Fruit fly (Drosophila melanogaster): ENCODE measurements around the gene Sec61gamma.
A peak's percentile ranks its signal among the peaks of the same experiment; 100 is the strongest.

Gene Sec61gamma

DNA sequence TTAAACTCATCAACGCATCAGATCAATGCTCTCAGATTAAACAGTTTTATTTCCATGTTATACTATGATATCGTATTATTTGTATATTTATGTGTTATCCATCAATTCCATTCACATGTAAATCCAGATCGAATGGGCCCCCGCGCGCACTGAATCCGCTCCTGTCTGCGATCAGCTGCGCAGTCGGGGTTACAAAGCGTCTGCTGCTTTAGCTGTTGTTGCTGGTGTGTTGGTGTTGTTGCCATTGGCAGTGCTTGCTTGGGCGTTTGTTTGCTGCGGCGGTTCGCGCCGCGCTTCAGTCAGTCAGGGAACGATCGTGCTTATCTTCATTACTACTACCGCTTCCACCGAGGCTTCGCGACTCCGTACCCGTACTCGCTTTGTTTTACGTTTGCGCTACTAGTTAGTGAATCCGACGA is 23.9 kb downstream of the Sec61gamma start, which contains the start of gene Zw (continued):
- peak; percentile 13; the same call in 1 of the 2 replicates for TF ChIP-seq GATAe (GFP tag; conservative IDR thresholded peaks at IDR 0.05)
- no peak for TF ChIP-seq maf-S (GFP tag; optimal IDR thresholded peaks at IDR 0.05)
- peak; percentile 28 for TF ChIP-seq CG12219 (GFP tag; optimal IDR thresholded peaks at IDR 0.05)
- TF ChIP-seq Fer3 (tag; optimal IDR thresholded peaks at IDR 0.05): peak; percentile 48
- TF ChIP-seq gfzf (GFP tag; optimal IDR thresholded peaks at IDR 0.05): no peak
- TF ChIP-seq CG4730 (GFP tag; IDR thresholded peaks at IDR 0.05): peak; percentile 42; the same call in 1 of the 2 replicates
- TF ChIP-seq lola (GFP tag; optimal IDR thresholded peaks at IDR 0.05): peak in 1 of 3 experiments; percentile 22
- peak; percentile 5 for TF ChIP-seq dm (GFP tag; optimal IDR thresholded peaks at IDR 0.05)
- TF ChIP-seq Sry-δ (GFP tag; optimal IDR thresholded peaks at IDR 0.05): no peak
- peak; percentile 80 for TF ChIP-seq CG4360 (GFP tag; IDR thresholded peaks at IDR 0.05)
- peak; percentile 20 for TF ChIP-seq zen (tag; optimal IDR thresholded peaks at IDR 0.05)
- peak; percentile 40; the same call in 1 of the 3 replicates for TF ChIP-seq CG2199 (GFP tag; IDR thresholded peaks at IDR 0.05)
- TF ChIP-seq corto (GFP tag; optimal IDR thresholded peaks at IDR 0.05): no peak
- no peak for TF ChIP-seq trh (GFP tag; optimal IDR thresholded peaks at IDR 0.05)
- peak; percentile 53 to 55 for TF ChIP-seq dpn (GFP tag; optimal IDR thresholded peaks at IDR 0.05)
- peak; percentile 40; the same call in 1 of the 2 replicates for TF ChIP-seq Taf1 (GFP tag; IDR thresholded peaks at IDR 0.05)
- no peak for TF ChIP-seq CTCF (GFP tag; optimal IDR thresholded peaks at IDR 0.05)
- peak; percentile 34; the same call in 1 of the 2 replicates for TF ChIP-seq CG6272 (GFP tag; IDR thresholded peaks at IDR 0.05)
- TF ChIP-seq CG2889 (GFP tag; IDR thresholded peaks at IDR 0.05): 0 out of 3 replicates have a peak, but pooled peaks have one; percentile 29
- no peak for TF ChIP-seq ems (GFP tag; optimal IDR thresholded peaks at IDR 0.05)
- TF ChIP-seq CG4424 (GFP tag; optimal IDR thresholded peaks at IDR 0.05): peak; percentile 52
- peak; percentile 7 for TF ChIP-seq ATbp (GFP tag; optimal IDR thresholded peaks at IDR 0.05)
- TF ChIP-seq abd-A (tag; optimal IDR thresholded peaks at IDR 0.05): no peak
- TF ChIP-seq CG16779 (GFP tag; IDR thresholded peaks at IDR 0.05): no peak
- TF ChIP-seq CG7963 (GFP tag; IDR thresholded peaks at IDR 0.05; ENCODE audit: partially characterized antibody): no peak
- TF ChIP-seq CG9876 (GFP tag; optimal IDR thresholded peaks at IDR 0.05): no peak
- TF ChIP-seq CG9797 (GFP tag; optimal IDR thresholded peaks at IDR 0.05): no peak
- TF ChIP-seq Oaz (GFP tag; IDR thresholded peaks at IDR 0.05): no peak
- peak; percentile 7 for TF ChIP-seq CG15514 (GFP tag; optimal IDR thresholded peaks at IDR 0.05)
- peak; percentile 14 for TF ChIP-seq CG3281 (GFP tag; optimal IDR thresholded peaks at IDR 0.05)
- TF ChIP-seq ac (GFP tag; optimal IDR thresholded peaks at IDR 0.05): no peak
- TF ChIP-seq Dref (GFP tag; IDR thresholded peaks at IDR 0.05): no peak
- TF ChIP-seq stc (GFP tag; IDR thresholded peaks at IDR 0.05): no peak
- no peak for TF ChIP-seq org-1 (GFP tag; optimal IDR thresholded peaks at IDR 0.05)
- TF ChIP-seq CG1529 (GFP tag; optimal IDR thresholded peaks at IDR 0.05): peak; percentile 0
- no peak for TF ChIP-seq ftz-f1 (GFP tag; optimal IDR thresholded peaks at IDR 0.05)
- no peak for TF ChIP-seq danr (GFP tag; IDR thresholded peaks at IDR 0.05)
- TF ChIP-seq gro (GFP tag; optimal IDR thresholded peaks at IDR 0.05): peak; percentile 53
- peak; percentile 30 for TF ChIP-seq dmrt11E (tag; optimal IDR thresholded peaks at IDR 0.05)
- TF ChIP-seq CG7556 (GFP tag; optimal IDR thresholded peaks at IDR 0.05): no peak
- TF ChIP-seq Sox100B (GFP tag; optimal IDR thresholded peaks at IDR 0.05): no peak
- TF ChIP-seq Bgb (GFP tag; IDR thresholded peaks at IDR 0.05; ENCODE audit: partially characterized antibody): peak; percentile 57
- no peak for TF ChIP-seq CG4707 (GFP tag; optimal IDR thresholded peaks at IDR 0.05)
- no peak for TF ChIP-seq CG10274 (GFP tag; optimal IDR thresholded peaks at IDR 0.05)
- TF ChIP-seq HmgD (GFP tag; optimal IDR thresholded peaks at IDR 0.05): no peak
- TF ChIP-seq CG16815 (GFP tag; optimal IDR thresholded peaks at IDR 0.05): peak; percentile 45
- TF ChIP-seq CG18599 (GFP tag; optimal IDR thresholded peaks at IDR 0.05): peak; percentile 14
- peak; percentile 48 for TF ChIP-seq B-H2 (GFP tag; optimal IDR thresholded peaks at IDR 0.05)
- no peak for TF ChIP-seq CG3726 (GFP tag; IDR thresholded peaks at IDR 0.05)
- TF ChIP-seq MTF-1 (GFP tag; optimal IDR thresholded peaks at IDR 0.05; ENCODE audit: borderline replicate concordance): no peak
- no peak for TF ChIP-seq CG4282 (GFP tag; optimal IDR thresholded peaks at IDR 0.05)

All from whole organism, embryonic.